Worm (Caenorhabditis elegans) whole organism, midembryonic: ENCODE results near the gene C06A12.3.

Experiments used
- cog-1 ChIP-seq: sonication (generic microtip); optimal IDR thresholded peaks from 2 replicates; lab custom pipeline; 2016; ENCODE audit warnings: missing genetic modification characterization, missing compliant biosample characterization
- flt-1 ChIP-seq: fragments of 200-800 bp; sonication (Bioruptor generic); IDR thresholded peaks from 2 replicates; pipeline ENCODE4 v1.3.6; 2022; ENCODE audit warnings: missing genetic modification characterization, missing compliant biosample characterization
- med-1 ChIP-seq: sonication (generic microtip); optimal IDR thresholded peaks from 2 replicates; lab custom pipeline; 2017; ENCODE audit warnings: missing genetic modification characterization, mild to moderate bottlenecking, missing compliant biosample characterization, antibody characterized with exemption, missing genetic modification reagents; ENCODE audit not compliant: insufficient read depth

DNA sequence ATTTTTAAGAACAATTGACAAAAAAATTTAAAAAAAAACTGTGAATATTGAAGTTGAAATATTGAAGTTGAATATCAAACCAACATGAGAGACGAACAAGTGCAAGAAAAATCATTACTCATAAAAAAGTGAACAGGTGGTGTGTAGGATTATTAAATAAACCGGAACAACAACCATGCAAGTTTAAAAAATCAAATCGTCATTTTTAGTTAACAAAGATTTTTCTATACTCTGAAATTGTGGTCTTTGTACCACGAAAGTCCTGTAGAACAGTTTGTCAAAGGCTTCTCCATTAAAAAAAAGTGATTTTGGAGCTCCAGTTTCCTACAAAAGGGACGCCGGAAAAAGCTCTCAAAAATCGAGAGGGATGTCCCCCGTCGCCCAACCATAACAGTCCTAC, 12.5 kb downstream of the C06A12.3 start, which contains the start of gene C06A12.19:
- TF ChIP-seq cog-1 (tag; lab: Kevin White, UChicago) (no peak), flt-1 (GFP tag; lab: Robert Waterston, UW) (no peak), med-1 (GFP tag; lab: Kevin White, UChicago) (no peak)
